Worm (Caenorhabditis elegans) whole organism, mixed stage, embryonic: ENCODE data around the gene F09C6.15.

Source experiments
- M03D4.4 ChIP-seq: sonication (generic microtip); optimal IDR thresholded peaks from 2 replicates; lab custom pipeline; 2017; ENCODE audit warnings: mild to moderate bottlenecking, missing genetic modification characterization, missing compliant biosample characterization
- bed-3 ChIP-seq: fragments of 200-800 bp; sonication (Bioruptor generic); optimal IDR thresholded peaks from 3 replicates; lab custom pipeline; 2018; ENCODE audit warnings: mild to moderate bottlenecking, missing genetic modification characterization, moderate library complexity, missing compliant biosample characterization
- blmp-1 ChIP-seq: fragments of 150-350 bp; optimal IDR thresholded peaks from 2 replicates; lab custom pipeline; 2014; ENCODE audit warnings: missing biosample characterization, missing genetic modification characterization
- ceh-39 ChIP-seq: fragments of 150-350 bp; optimal IDR thresholded peaks from 2 replicates; lab custom pipeline; 2014; ENCODE audit warnings: missing biosample characterization, missing genetic modification characterization
- ceh-83 ChIP-seq: fragments of 200-800 bp; sonication (Bioruptor generic); optimal IDR thresholded peaks from 2 replicates; lab custom pipeline; 2018; ENCODE audit warnings: mild to moderate bottlenecking, missing genetic modification characterization, missing compliant biosample characterization
- ces-1 ChIP-seq: fragments of 150-350 bp; optimal IDR thresholded peaks from 2 replicates; lab custom pipeline; 2014; ENCODE audit warnings: missing biosample characterization, missing genetic modification reagents, missing genetic modification characterization
- cnd-1 ChIP-seq: fragments of 200-800 bp; sonication (Bioruptor generic); optimal IDR thresholded peaks from 2 replicates; lab custom pipeline; 2018; ENCODE audit warnings: mild to moderate bottlenecking, missing genetic modification characterization, missing compliant biosample characterization
- drap-1 ChIP-seq: fragments of 200-800 bp; sonication (Bioruptor generic); optimal IDR thresholded peaks from 3 replicates; lab custom pipeline; 2018; ENCODE audit warnings: mild to moderate bottlenecking, missing genetic modification characterization, missing compliant biosample characterization
- elt-1 ChIP-seq: sonication (generic microtip); optimal IDR thresholded peaks from 2 replicates; lab custom pipeline; 2017; ENCODE audit warnings: missing genetic modification characterization, mild to moderate bottlenecking, missing compliant biosample characterization, antibody characterized with exemption, moderate library complexity, borderline replicate concordance; ENCODE audit not compliant: insufficient read depth
- elt-3 ChIP-seq: fragments of 150-350 bp; optimal IDR thresholded peaks from 2 replicates; lab custom pipeline; 2014; ENCODE audit warnings: missing biosample characterization, missing genetic modification characterization
- flh-1 ChIP-seq: fragments of 200-800 bp; sonication (Bioruptor generic); optimal IDR thresholded peaks from 2 replicates; lab custom pipeline; 2018; ENCODE audit warnings: mild to moderate bottlenecking, missing genetic modification characterization, moderate library complexity, missing compliant biosample characterization
- ham-2 ChIP-seq: fragments of 200-800 bp; sonication (Bioruptor generic); optimal IDR thresholded peaks from 2 replicates; lab custom pipeline; 2018; ENCODE audit warnings: mild to moderate bottlenecking, missing genetic modification characterization, missing compliant biosample characterization
- hlh-1 ChIP-seq: fragments of 150-350 bp; optimal IDR thresholded peaks from 2 replicates; lab custom pipeline; 2014; ENCODE audit warnings: missing biosample characterization, missing genetic modification reagents, missing genetic modification characterization
- lin-13 ChIP-seq: fragments of 150-350 bp; optimal IDR thresholded peaks from 2 replicates; lab custom pipeline; 2014; ENCODE audit warnings: missing biosample characterization, missing genetic modification characterization
- lin-32 ChIP-seq: fragments of 200-800 bp; sonication (Bioruptor generic); optimal IDR thresholded peaks from 2 replicates; lab custom pipeline; 2018; ENCODE audit warnings: mild to moderate bottlenecking, missing genetic modification characterization, missing compliant biosample characterization
- lsy-2 ChIP-seq: fragments of 150-350 bp; optimal IDR thresholded peaks from 2 replicates; lab custom pipeline; 2014; ENCODE audit warnings: missing biosample characterization, missing genetic modification characterization
- mab-5 ChIP-seq: fragments of 150-350 bp; optimal IDR thresholded peaks from 2 replicates; lab custom pipeline; 2014; ENCODE audit warnings: missing biosample characterization, missing genetic modification characterization
- mep-1 ChIP-seq: fragments of 150-350 bp; optimal IDR thresholded peaks from 2 replicates; lab custom pipeline; 2017; ENCODE audit warnings: missing biosample characterization, missing genetic modification reagents, missing genetic modification characterization, inconsistent platforms
- nhr-12 ChIP-seq: fragments of 150-350 bp; optimal IDR thresholded peaks from 2 replicates; lab custom pipeline; 2014; ENCODE audit warnings: missing biosample characterization, missing genetic modification characterization
- nhr-2 ChIP-seq: fragments of 150-350 bp; optimal IDR thresholded peaks from 2 replicates; lab custom pipeline; 2014; ENCODE audit warnings: missing biosample characterization, missing genetic modification characterization
- nhr-237 ChIP-seq: fragments of 150-350 bp; optimal IDR thresholded peaks from 2 replicates; lab custom pipeline; 2014; ENCODE audit warnings: missing biosample characterization, missing genetic modification characterization
- nhr-28 ChIP-seq: fragments of 150-350 bp; optimal IDR thresholded peaks from 2 replicates; lab custom pipeline; 2014; ENCODE audit warnings: missing biosample characterization, missing genetic modification characterization
- pha-4 ChIP-seq: fragments of 150-350 bp; optimal IDR thresholded peaks from 2 replicates; lab custom pipeline; 2018; ENCODE audit warnings: missing biosample characterization, missing genetic modification reagents, missing genetic modification characterization
- sem-2 ChIP-seq: fragments of 200-800 bp; sonication (Bioruptor generic); optimal IDR thresholded peaks from 2 replicates; lab custom pipeline; 2018; ENCODE audit warnings: mild to moderate bottlenecking, missing genetic modification characterization, missing compliant biosample characterization
- snpc-4 ChIP-seq: fragments of 150-350 bp; optimal IDR thresholded peaks from 2 replicates; lab custom pipeline; 2014; ENCODE audit warnings: missing biosample characterization, missing genetic modification characterization
- sptf-1 ChIP-seq: sonication (generic microtip); optimal IDR thresholded peaks from 2 replicates; lab custom pipeline; 2017; ENCODE audit warnings: mild to moderate bottlenecking, missing genetic modification characterization, moderate library complexity, missing compliant biosample characterization
- tbx-8 ChIP-seq: fragments of 200-800 bp; sonication (Bioruptor generic); optimal IDR thresholded peaks from 2 replicates; lab custom pipeline; 2018; ENCODE audit warnings: mild to moderate bottlenecking, missing genetic modification characterization, moderate library complexity, missing compliant biosample characterization
- unc-120 ChIP-seq: sonication (generic microtip); optimal IDR thresholded peaks from 2 replicates; lab custom pipeline; 2017; ENCODE audit warnings: missing genetic modification characterization, missing compliant biosample characterization; ENCODE audit not compliant: poor library complexity, severe bottlenecking
- unc-39 ChIP-seq: fragments of 150-350 bp; optimal IDR thresholded peaks from 2 replicates; lab custom pipeline; 2014; ENCODE audit warnings: missing biosample characterization, missing genetic modification characterization
- unc-62 ChIP-seq: fragments of 150-350 bp; optimal IDR thresholded peaks from 2 replicates; lab custom pipeline; 2014; ENCODE audit warnings: missing biosample characterization, missing genetic modification reagents, missing genetic modification characterization
- zip-8 ChIP-seq: fragments of 150-350 bp; optimal IDR thresholded peaks from 2 replicates; lab custom pipeline; 2014; ENCODE audit warnings: missing biosample characterization, missing genetic modification characterization

Gene F09C6.15

ce11 chrV:16879532-16879931, 14.0 kb upstream of the F09C6.15 start:
- TF ChIP-seq pha-4 (tag; lab: Kevin White, UChicago) (no peak), lin-13 (tag; lab: Kevin White, UChicago) (no peak), unc-120 (tag; lab: Kevin White, UChicago) (no peak), snpc-4 (tag; lab: Kevin White, UChicago) (no peak), ceh-83 (GFP tag; lab: Kevin White, UChicago) (no peak), mep-1 (tag; lab: Kevin White, UChicago) (no peak), M03D4.4 (tag; lab: Kevin White, UChicago) (no peak), nhr-2 (tag; lab: Kevin White, UChicago) (no peak), unc-39 (tag; lab: Kevin White, UChicago) (no peak), ces-1 (GFP tag; lab: Kevin White, UChicago) (no peak), flh-1 (GFP tag; lab: Kevin White, UChicago) (no peak), unc-62 (no peak), bed-3 (GFP tag; lab: Kevin White, UChicago) (no peak), cnd-1 (tag; lab: Kevin White, UChicago) (no peak), drap-1 (GFP tag; lab: Kevin White, UChicago) (no peak), nhr-237 (tag; lab: Kevin White, UChicago) (no peak), tbx-8 (GFP tag; lab: Kevin White, UChicago) (no peak), blmp-1 (tag; lab: Kevin White, UChicago) (no peak), elt-1 (tag; lab: Kevin White, UChicago) (no peak), lin-32 (GFP tag; lab: Kevin White, UChicago) (no peak)

- TF ChIP-seq ces-1 (GFP tag; lab: Kevin White, UChicago) (no peak), unc-120 (tag; lab: Kevin White, UChicago) (no peak), zip-8 (tag; lab: Kevin White, UChicago) (no peak), mep-1 (tag; lab: Kevin White, UChicago) (no peak)
These were observed 13.5 kb upstream of the F09C6.15 start, which contains the start of gene F09C6.3 for ce11 chrV:16880054-16880453. Gene F09C6.3, minus strand, starts transcription at chrV:16880154.

- TF ChIP-seq M03D4.4 (tag; lab: Kevin White, UChicago): no peak
- no peak for TF ChIP-seq sem-2 (GFP tag; lab: Kevin White, UChicago)
- no peak for TF ChIP-seq snpc-4 (tag; lab: Kevin White, UChicago)
These were observed 12.9 kb upstream of the F09C6.15 start, which contains the start of gene F09C6.14 for ce11 chrV:16880679-16881078. Gene F09C6.14, plus strand, starts transcription at chrV:16880979.

ce11 chrV:16882260-16882918, 11.2 kb upstream of the F09C6.15 start, which contains the start of the genes F09C6.11 and F09C6.12:
Gene F09C6.11, minus strand, starts transcription at chrV:16882310.
Gene F09C6.12, plus strand, starts transcription at chrV:16882868.
- TF ChIP-seq ceh-39 (tag; lab: Kevin White, UChicago): no peak
- TF ChIP-seq nhr-237 (tag; lab: Kevin White, UChicago): no peak
- no peak for TF ChIP-seq sptf-1
- no peak for TF ChIP-seq lin-32 (GFP tag; lab: Kevin White, UChicago)
- no peak for TF ChIP-seq sem-2 (GFP tag; lab: Kevin White, UChicago)
- TF ChIP-seq drap-1 (GFP tag; lab: Kevin White, UChicago): no peak
- no peak for TF ChIP-seq nhr-28
- TF ChIP-seq cnd-1 (tag; lab: Kevin White, UChicago): no peak
- TF ChIP-seq nhr-2 (tag; lab: Kevin White, UChicago): no peak
- no peak for TF ChIP-seq elt-3 (tag; lab: Kevin White, UChicago)
- no peak for TF ChIP-seq nhr-12 (tag; lab: Kevin White, UChicago)
- no peak for TF ChIP-seq lsy-2 (tag; lab: Kevin White, UChicago)
- no peak for TF ChIP-seq hlh-1
- no peak for TF ChIP-seq elt-1 (tag; lab: Kevin White, UChicago)
- TF ChIP-seq pha-4 (tag; lab: Kevin White, UChicago): no peak
- no peak for TF ChIP-seq unc-62
- no peak for TF ChIP-seq mab-5 (tag; lab: Kevin White, UChicago)
- TF ChIP-seq snpc-4 (tag; lab: Kevin White, UChicago): no peak

- TF ChIP-seq zip-8 (tag; lab: Kevin White, UChicago) (no peak), pha-4 (tag; lab: Kevin White, UChicago) (no peak), unc-39 (tag; lab: Kevin White, UChicago) (no peak), ham-2 (GFP tag; lab: Kevin White, UChicago) (no peak), nhr-2 (tag; lab: Kevin White, UChicago) (no peak), nhr-28 (no peak), nhr-12 (tag; lab: Kevin White, UChicago) (no peak), M03D4.4 (tag; lab: Kevin White, UChicago) (no peak), unc-62 (no peak)
These were observed 8.8 kb upstream of the F09C6.15 start, which contains the start of gene F09C6.13 for ce11 chrV:16884744-16885143. Gene F09C6.13, plus strand, starts transcription at chrV:16885044.
